Fruit fly (Drosophila melanogaster): ENCODE measurements around the gene bond.
A peak's percentile ranks its signal among the peaks of the same experiment; 100 is the strongest.

The bond gene

DNA sequence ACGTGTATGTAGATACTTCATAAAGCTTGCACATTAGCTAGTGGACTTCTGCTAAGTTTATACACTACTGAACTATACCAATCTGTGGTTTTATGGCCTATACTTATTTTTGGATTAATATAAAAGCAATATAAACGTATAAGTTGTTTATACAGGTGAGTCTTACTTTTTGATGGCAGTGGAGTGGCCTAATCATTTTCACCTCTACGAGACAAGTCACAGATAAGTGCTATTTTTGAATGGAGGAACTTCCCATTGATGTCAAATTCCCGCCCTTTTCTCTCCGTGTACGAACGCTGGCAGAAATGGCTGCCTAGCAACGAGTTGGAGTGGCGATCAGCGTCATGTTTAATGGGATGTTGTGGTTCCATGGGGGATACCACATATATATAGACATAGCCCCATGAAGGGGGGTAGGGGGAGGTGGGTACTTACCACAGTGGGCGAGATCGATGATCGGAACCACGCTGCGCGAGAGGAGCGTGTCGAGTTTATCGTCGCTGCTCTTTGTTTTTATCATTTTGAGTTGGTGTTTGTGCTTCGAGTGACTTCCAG is 24.1 kb upstream of the bond start (continued):
- TF ChIP-seq CG17359 (tag; optimal IDR thresholded peaks at IDR 0.05): no peak
- peak; percentile 26; the same call in 2 of the 4 replicates for TF ChIP-seq Gug (GFP tag; IDR thresholded peaks at IDR 0.05)
- TF ChIP-seq hb (GFP tag; IDR thresholded peaks at IDR 0.05; ENCODE audit: partially characterized antibody): no peak
- TF ChIP-seq Lpt (GFP tag; optimal IDR thresholded peaks at IDR 0.05): no peak
- no peak for TF ChIP-seq Doc3 (GFP tag; IDR thresholded peaks at IDR 0.05; ENCODE audit: partially characterized antibody)
- TF ChIP-seq CG11093 (GFP tag; IDR thresholded peaks at IDR 0.05): no peak
- TF ChIP-seq CG9215 (GFP tag; IDR thresholded peaks at IDR 0.05): no peak
- TF ChIP-seq stwl (tag; optimal IDR thresholded peaks at IDR 0.05): no peak
- TF ChIP-seq HmgZ (tag; optimal IDR thresholded peaks at IDR 0.05): no peak
- no peak for TF ChIP-seq CG13894 (tag; optimal IDR thresholded peaks at IDR 0.05)
- 0 out of 2 replicates have a peak, but pooled peaks have one; percentile 15 for TF ChIP-seq ssp (GFP tag; IDR thresholded peaks at IDR 0.05)
- peak; percentile 58; the same call in 1 of the 3 replicates for TF ChIP-seq CG11456 (GFP tag; IDR thresholded peaks at IDR 0.05)
- TF ChIP-seq slou (GFP tag; optimal IDR thresholded peaks at IDR 0.05): peak; percentile 2
- TF ChIP-seq dmrt99B (tag; optimal IDR thresholded peaks at IDR 0.05): peak; percentile 26
- TF ChIP-seq dysf (GFP tag; IDR thresholded peaks at IDR 0.05): peak; percentile 51; the same call in 2 of the 3 replicates
- no peak for TF ChIP-seq Sry-β (GFP tag; optimal IDR thresholded peaks at IDR 0.05)
- peak; percentile 19 for TF ChIP-seq kay (GFP tag; optimal IDR thresholded peaks at IDR 0.05)
- TF ChIP-seq unpg (GFP tag; optimal IDR thresholded peaks at IDR 0.05): no peak
- 0 out of 3 replicates have a peak, but pooled peaks have one; percentile 28 for TF ChIP-seq Mrtf (GFP tag; IDR thresholded peaks at IDR 0.05)
- no peak for TF ChIP-seq Lhr (GFP tag; optimal IDR thresholded peaks at IDR 0.05)
- TF ChIP-seq ranshi (GFP tag; IDR thresholded peaks at IDR 0.05): peak; percentile 42; the same call in 1 of the 2 replicates
- no peak for TF ChIP-seq Lim3 (GFP tag; IDR thresholded peaks at IDR 0.05)
- no peak for TF ChIP-seq Oaz (GFP tag; IDR thresholded peaks at IDR 0.05)
- TF ChIP-seq scrt (GFP tag; optimal IDR thresholded peaks at IDR 0.05): no peak
- no peak for TF ChIP-seq D (optimal IDR thresholded peaks at IDR 0.05)
- TF ChIP-seq D (GFP tag; optimal IDR thresholded peaks at IDR 0.05): no peak
- TF ChIP-seq sima (GFP tag; optimal IDR thresholded peaks at IDR 0.05): no peak
- no peak for TF ChIP-seq CG6683 (GFP tag; optimal IDR thresholded peaks at IDR 0.05)
- TF ChIP-seq sug (tag; optimal IDR thresholded peaks at IDR 0.05): no peak
- peak; percentile 85 for TF ChIP-seq crol (GFP tag; IDR thresholded peaks at IDR 0.05)
- TF ChIP-seq CG17186 (GFP tag; optimal IDR thresholded peaks at IDR 0.05): no peak
- TF ChIP-seq klu (GFP tag; IDR thresholded peaks at IDR 0.05): no peak
- no peak for TF ChIP-seq Sin3A (optimal IDR thresholded peaks at IDR 0.05)
- TF ChIP-seq tin (GFP tag; optimal IDR thresholded peaks at IDR 0.05): peak; percentile 16
- TF ChIP-seq CG10431 (GFP tag; optimal IDR thresholded peaks at IDR 0.05): no peak
- no peak for TF ChIP-seq fd102C (GFP tag; optimal IDR thresholded peaks at IDR 0.05)
- no peak for TF ChIP-seq CG7271 (tag; optimal IDR thresholded peaks at IDR 0.05)
- TF ChIP-seq Doc2 (GFP tag; IDR thresholded peaks at IDR 0.05): no peak
- peak; percentile 72 for TF ChIP-seq sens (GFP tag)
- TF ChIP-seq tio (GFP tag; optimal IDR thresholded peaks at IDR 0.05): peak; percentile 43
- TF ChIP-seq tap (tag; optimal IDR thresholded peaks at IDR 0.05): no peak
- TF ChIP-seq lmd (GFP tag; IDR thresholded peaks at IDR 0.05): no peak
- no peak for TF ChIP-seq Trl (optimal IDR thresholded peaks at IDR 0.05)
- TF ChIP-seq Trl (GFP tag; optimal IDR thresholded peaks at IDR 0.05): no peak
- no peak for TF ChIP-seq CG6791 (GFP tag; IDR thresholded peaks at IDR 0.05; ENCODE audit: partially characterized antibody)
- TF ChIP-seq pita (GFP tag; optimal IDR thresholded peaks at IDR 0.05): no peak
- TF ChIP-seq grn (GFP tag; optimal IDR thresholded peaks at IDR 0.05): no peak
- no peak for TF ChIP-seq btn (GFP tag; optimal IDR thresholded peaks at IDR 0.05)
- TF ChIP-seq CG8359 (GFP tag; optimal IDR thresholded peaks at IDR 0.05; ENCODE audit: borderline replicate concordance): no peak
- 0 out of 3 replicates have a peak, but pooled peaks have one; percentile 23 for TF ChIP-seq Dbx (GFP tag; IDR thresholded peaks at IDR 0.05)
- TF ChIP-seq tgo (GFP tag; IDR thresholded peaks at IDR 0.05): no peak
- peak; percentile 62; the same call in 1 of the 2 replicates for TF ChIP-seq chm (GFP tag; IDR thresholded peaks at IDR 0.05)

Measured in whole organism, embryonic.